Fruit fly (Drosophila melanogaster): ENCODE measurements around the gene Ada1-1.

Gene Ada1-1

DNA sequence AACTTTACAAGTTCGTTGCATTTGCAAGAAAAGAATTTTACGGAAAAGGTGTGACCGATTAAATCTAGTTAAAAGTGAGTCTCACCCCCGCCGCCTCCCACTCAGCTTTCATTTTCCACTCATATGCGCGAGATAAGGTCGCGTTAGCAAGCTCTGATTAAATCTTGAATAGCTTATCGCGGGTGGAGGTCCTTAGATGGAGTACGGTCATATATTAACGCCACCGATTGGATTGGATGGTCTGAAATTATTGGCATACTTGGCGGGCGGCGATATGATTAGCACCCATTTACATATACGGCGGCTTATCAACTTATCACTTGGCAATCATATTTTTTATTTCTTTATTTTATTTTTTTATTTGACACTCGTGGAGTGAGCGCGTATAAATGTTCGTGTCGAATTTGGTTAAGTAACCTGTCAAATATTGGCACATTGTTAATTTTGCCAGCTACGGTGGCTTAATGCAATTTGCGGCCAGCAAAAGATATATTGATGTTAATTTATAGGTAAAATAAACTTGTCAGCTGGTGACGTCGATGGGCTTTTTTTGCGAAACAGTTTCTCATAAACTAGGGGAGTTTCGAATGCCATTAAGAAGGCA, 33.1 kb downstream of the Ada1-1 start:
- TF ChIP-seq Hr96 (GFP tag; optimal IDR thresholded peaks at IDR 0.05), result peak; percentile 7
- TF ChIP-seq CG7101 (tag; optimal IDR thresholded peaks at IDR 0.05), result no peak

DNA sequence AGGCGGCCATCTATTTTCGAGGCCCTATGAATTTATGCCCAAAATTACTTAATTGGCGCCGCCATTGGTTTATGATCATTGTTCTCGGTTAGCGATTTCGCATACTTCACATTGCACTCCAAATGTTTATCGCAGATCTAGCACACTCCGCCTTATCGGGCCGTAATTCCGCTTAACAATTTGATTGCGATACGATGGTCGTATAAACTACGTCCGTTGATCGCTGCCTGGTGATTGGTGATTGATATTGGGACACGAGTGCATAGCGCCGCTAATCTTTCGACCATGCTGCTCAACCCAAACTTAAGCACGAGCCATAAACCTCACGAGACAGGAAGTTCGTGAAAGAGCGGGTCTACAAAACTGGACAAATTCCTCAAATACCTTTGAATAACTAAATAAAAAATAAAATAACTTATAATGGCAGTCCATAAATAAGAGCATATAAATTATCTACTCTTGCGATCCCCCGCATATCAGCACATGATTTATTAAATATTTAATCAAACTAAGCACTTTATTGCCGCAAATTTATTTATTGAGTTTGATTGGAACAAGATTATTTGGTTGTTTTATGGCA, 34.0 kb downstream of the Ada1-1 start:
- TF ChIP-seq cic (GFP tag; optimal IDR thresholded peaks at IDR 0.05), result peak; percentile 4
- TF ChIP-seq CG7045 (GFP tag; optimal IDR thresholded peaks at IDR 0.05), result no peak

DNA sequence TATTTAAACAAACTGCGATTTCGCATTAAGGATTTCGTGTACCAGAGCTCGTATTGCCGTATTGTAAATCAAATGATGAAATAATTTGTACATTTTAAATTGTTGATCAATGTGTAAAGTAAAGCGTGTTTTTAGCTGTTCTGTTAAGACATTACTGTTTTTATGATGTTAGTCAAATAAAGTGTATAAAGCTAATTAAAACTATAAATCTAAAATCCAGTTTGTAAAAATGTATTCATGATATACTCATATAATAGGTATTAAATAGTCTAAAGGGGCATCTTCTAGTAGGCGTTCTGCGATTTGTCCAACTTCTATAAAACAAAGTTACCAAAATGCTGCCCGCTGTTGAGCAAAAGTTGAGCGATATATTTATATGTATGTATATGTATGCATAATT, 37.3 kb downstream of the Ada1-1 start, which contains the start of gene CG18788:
CG18788 (plus strand) TSS at position 301 of the 400 bp plus-strand sequence.
- TF ChIP-seq pad (GFP tag; optimal IDR thresholded peaks at IDR 0.05) (no peak), toe (GFP tag; optimal IDR thresholded peaks at IDR 0.05) (no peak), kay (GFP tag; ENCODE audit: borderline replicate concordance) (no peak), Clk (GFP tag; optimal IDR thresholded peaks at IDR 0.05) (no peak), tj (GFP tag; optimal IDR thresholded peaks at IDR 0.05) (no peak), CG33017 (tag; optimal IDR thresholded peaks at IDR 0.05) (no peak), Crg-1 (GFP tag; optimal IDR thresholded peaks at IDR 0.05) (no peak), CG14711 (tag; optimal IDR thresholded peaks at IDR 0.05) (no peak), CG11617 (GFP tag; optimal IDR thresholded peaks at IDR 0.05) (no peak)

DNA sequence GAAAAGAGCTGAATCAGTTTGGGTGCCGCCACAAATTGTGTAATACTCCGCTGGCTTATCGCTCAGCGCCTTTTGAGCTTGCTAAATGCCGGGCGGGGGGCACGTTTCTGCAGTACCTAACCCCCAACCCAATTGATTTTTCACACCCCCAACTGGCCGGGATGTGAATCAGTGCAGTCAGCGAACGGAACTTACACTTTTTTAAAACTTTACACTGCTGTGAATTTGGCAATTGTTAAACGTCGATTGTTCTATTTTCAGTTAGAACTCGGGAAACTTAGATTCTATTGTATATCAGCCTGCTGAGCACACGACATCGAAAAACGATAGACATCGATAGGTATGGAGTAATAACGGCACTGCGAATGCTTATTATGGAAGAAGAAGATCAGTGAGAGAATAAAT, 41.6 kb downstream of the Ada1-1 start, which contains the start of gene Tom70:
Tom70 (minus strand) TSS at position 335 of the 405 bp plus-strand sequence.
- TF ChIP-seq Mnt (GFP tag; optimal IDR thresholded peaks at IDR 0.05), result peak; percentile 81
- no peak for TF ChIP-seq CG12768 (GFP tag; optimal IDR thresholded peaks at IDR 0.05)
- no peak for TF ChIP-seq CG33017 (tag; optimal IDR thresholded peaks at IDR 0.05)
- no peak for TF ChIP-seq bab1 (GFP tag; optimal IDR thresholded peaks at IDR 0.05)
- TF ChIP-seq ovo (GFP tag; optimal IDR thresholded peaks at IDR 0.05), result peak; percentile 13
- TF ChIP-seq pad (GFP tag; optimal IDR thresholded peaks at IDR 0.05), result no peak

DNA sequence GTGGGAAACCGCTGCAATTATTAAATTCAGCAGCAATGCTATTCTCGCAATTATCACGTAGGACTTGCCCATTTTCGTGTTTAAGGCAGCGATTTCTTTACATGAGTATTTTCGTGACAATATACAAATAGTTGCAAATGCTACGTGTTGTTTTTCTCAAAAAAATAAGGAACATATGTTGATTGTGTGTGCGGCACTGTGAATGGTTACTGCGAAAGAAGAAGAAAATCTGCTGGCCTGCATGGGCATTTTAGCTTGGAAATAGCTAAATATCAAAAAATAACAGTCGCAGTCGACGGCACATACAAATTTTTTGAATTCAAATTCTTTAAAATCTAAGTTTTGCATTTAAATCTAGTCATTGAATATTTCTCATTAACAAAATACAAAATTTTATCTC, 43.9 kb downstream of the Ada1-1 start, which contains the start of gene CG6766:
CG6766 (minus strand) TSS at position 180 of the 400 bp plus-strand sequence.
- TF ChIP-seq CG7045 (GFP tag; optimal IDR thresholded peaks at IDR 0.05) (no peak), tj (GFP tag; optimal IDR thresholded peaks at IDR 0.05) (peak; percentile 18), bab1 (GFP tag; optimal IDR thresholded peaks at IDR 0.05) (peak; percentile 51), CG11617 (GFP tag; optimal IDR thresholded peaks at IDR 0.05) (no peak)

DNA sequence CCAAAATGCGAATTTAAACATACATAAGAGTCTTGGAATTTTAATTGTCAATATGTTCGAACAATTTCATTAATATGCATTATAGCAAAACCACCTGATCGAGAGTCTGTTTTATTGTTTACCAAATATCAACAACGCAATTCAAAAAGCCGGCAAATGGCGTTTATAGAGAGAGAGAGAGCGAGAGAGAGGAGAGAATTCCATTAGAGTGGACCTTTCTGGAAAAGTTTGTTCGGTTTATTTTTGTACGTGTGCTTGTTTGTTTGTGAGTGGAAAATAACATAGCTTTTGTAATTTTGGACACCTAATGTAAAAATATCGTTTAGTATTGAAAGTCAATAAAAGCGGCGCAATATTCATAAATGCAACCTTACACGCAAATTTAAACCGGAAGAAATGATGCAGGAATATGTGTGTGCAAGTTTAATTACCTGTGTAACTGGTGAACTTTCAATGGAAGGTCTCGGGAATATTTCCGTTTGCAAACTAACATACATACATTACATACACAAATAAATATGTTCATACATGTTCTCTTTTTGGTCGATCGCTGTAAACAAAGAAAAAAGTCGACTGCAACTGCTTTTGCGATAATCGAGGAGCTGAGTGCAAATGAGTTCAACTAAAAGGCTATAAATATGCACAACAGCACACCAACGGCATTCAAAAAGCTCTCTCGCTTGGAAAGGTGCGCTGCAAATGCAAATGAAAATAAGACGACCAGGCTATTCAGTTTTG, 48.2 kb downstream of the Ada1-1 start, which contains the start of gene CG6785:
CG6785 (minus strand) TSS at position 588 of the 738 bp plus-strand sequence.
- TF ChIP-seq CG12768 (GFP tag; optimal IDR thresholded peaks at IDR 0.05) (peak; percentile 90), tj (GFP tag; optimal IDR thresholded peaks at IDR 0.05) (peak; percentile 81), CG7045 (GFP tag; optimal IDR thresholded peaks at IDR 0.05) (peak; percentile 83), CG33017 (tag; optimal IDR thresholded peaks at IDR 0.05) (peak; percentile 88), CG14711 (tag; optimal IDR thresholded peaks at IDR 0.05) (peak; percentile 87), CG7101 (tag; optimal IDR thresholded peaks at IDR 0.05) (peak; percentile 96), kay (GFP tag; ENCODE audit: borderline replicate concordance) (peak; percentile 96), Mnt (GFP tag; optimal IDR thresholded peaks at IDR 0.05) (peak; percentile 78), CG11617 (GFP tag; optimal IDR thresholded peaks at IDR 0.05) (peak; percentile 95), bab1 (GFP tag; optimal IDR thresholded peaks at IDR 0.05) (peak; percentile 93), CG1620 (GFP tag; optimal IDR thresholded peaks at IDR 0.05) (peak; percentile 71), Clk (GFP tag; optimal IDR thresholded peaks at IDR 0.05) (peak; percentile 56), pad (GFP tag; optimal IDR thresholded peaks at IDR 0.05) (peak; percentile 69), ovo (GFP tag; optimal IDR thresholded peaks at IDR 0.05) (peak; percentile 73), Hr96 (GFP tag; optimal IDR thresholded peaks at IDR 0.05) (peak; percentile 61), CG5204 (GFP tag; optimal IDR thresholded peaks at IDR 0.05) (peak; percentile 79), toe (GFP tag; optimal IDR thresholded peaks at IDR 0.05) (peak; percentile 60), Crg-1 (GFP tag; optimal IDR thresholded peaks at IDR 0.05) (peak; percentile 92), cnc (optimal IDR thresholded peaks at IDR 0.05) (no peak), cic (GFP tag; optimal IDR thresholded peaks at IDR 0.05) (peak; percentile 87)

DNA sequence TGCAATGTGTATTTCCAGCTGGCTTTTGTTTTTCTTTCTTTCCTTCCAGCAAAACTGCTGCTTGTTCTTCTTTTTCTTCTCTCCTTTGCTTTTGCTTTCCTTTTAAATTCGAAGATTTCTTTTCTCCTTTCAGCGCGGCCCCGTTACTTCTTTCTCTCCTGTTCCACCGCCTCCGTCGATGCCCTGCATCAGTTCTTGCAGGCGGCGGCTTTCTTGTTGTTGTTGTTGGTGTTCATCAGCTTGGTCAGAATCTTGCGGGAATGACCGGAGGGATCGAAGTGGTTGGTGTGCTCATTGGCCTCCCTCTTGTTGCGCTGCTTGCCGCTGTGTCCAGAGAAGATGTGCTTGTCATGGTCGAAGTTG, 49.0 kb downstream of the Ada1-1 start:
- no peak for TF ChIP-seq CG33017 (tag; optimal IDR thresholded peaks at IDR 0.05)
- TF ChIP-seq pad (GFP tag; optimal IDR thresholded peaks at IDR 0.05), result peak; percentile 81
- peak in 1 of 2 experiments; percentile 48 for TF ChIP-seq cnc (optimal IDR thresholded peaks at IDR 0.05)
